Fruit fly (Drosophila melanogaster): ENCODE measurements around the gene Idgf1.

Idgf1 gene

DNA sequence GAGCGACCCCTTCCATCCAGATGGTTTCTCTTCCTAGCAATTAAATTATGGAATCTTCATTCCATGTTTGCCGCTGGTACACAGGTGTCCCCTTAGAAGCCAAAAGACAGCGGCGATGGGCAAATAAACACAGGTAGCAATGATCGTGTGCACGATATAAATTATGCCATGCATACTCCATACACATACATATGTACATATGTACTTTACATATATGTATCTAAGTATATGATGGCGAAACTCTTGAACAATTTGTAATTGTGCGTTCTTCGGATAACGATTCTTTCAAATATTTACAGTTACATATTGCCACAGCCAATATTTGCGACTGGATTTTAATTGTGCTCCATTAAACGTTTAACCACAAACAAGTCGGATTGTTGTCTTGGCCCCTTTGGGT is 31.4 kb downstream of the Idgf1 start (continued):
- TF ChIP-seq Med (GFP tag) = peak; percentile 85
- no peak for TF ChIP-seq usp (GFP tag; optimal IDR thresholded peaks at IDR 0.05)
- TF ChIP-seq CG15479 (GFP tag; optimal IDR thresholded peaks at IDR 0.05) = peak; percentile 26
- TF ChIP-seq CG17385 (GFP tag; optimal IDR thresholded peaks at IDR 0.05) = peak; percentile 38
- TF ChIP-seq CG18619 (GFP tag; optimal IDR thresholded peaks at IDR 0.05) = peak; percentile 27
- TF ChIP-seq sima (GFP tag; optimal IDR thresholded peaks at IDR 0.05) = no peak
- TF ChIP-seq zfh1 (GFP tag; IDR thresholded peaks at IDR 0.05) = peak; percentile 49; the same call in 2 of the 3 replicates
- peak; percentile 31 for TF ChIP-seq Camta (GFP tag; optimal IDR thresholded peaks at IDR 0.05)
- TF ChIP-seq sc (optimal IDR thresholded peaks at IDR 0.05) = no peak
- peak; percentile 48 for TF ChIP-seq sc (GFP tag; optimal IDR thresholded peaks at IDR 0.05)
- peak; percentile 2 for TF ChIP-seq NfI (GFP tag; optimal IDR thresholded peaks at IDR 0.05)
- peak; percentile 49 for TF ChIP-seq Lhr (GFP tag; optimal IDR thresholded peaks at IDR 0.05)
- peak; percentile 53 for TF ChIP-seq CG17568 (GFP tag; optimal IDR thresholded peaks at IDR 0.05)
- TF ChIP-seq ranshi (GFP tag; IDR thresholded peaks at IDR 0.05) = no peak
- TF ChIP-seq CG13123 (GFP tag; optimal IDR thresholded peaks at IDR 0.05) = no peak
- TF ChIP-seq CG10654 (GFP tag; optimal IDR thresholded peaks at IDR 0.05) = no peak
- peak; percentile 24 for TF ChIP-seq CG7556 (GFP tag; optimal IDR thresholded peaks at IDR 0.05)
- TF ChIP-seq CG33213 (GFP tag; optimal IDR thresholded peaks at IDR 0.05) = peak; percentile 16
- TF ChIP-seq CG5180 (GFP tag; optimal IDR thresholded peaks at IDR 0.05) = no peak
- TF ChIP-seq bowl (GFP tag; IDR thresholded peaks at IDR 0.05) = no peak
- TF ChIP-seq otp (GFP tag; IDR thresholded peaks at IDR 0.05) = peak; percentile 55; the same call in 1 of the 3 replicates
- no peak for TF ChIP-seq lbe (GFP tag; optimal IDR thresholded peaks at IDR 0.05)
- TF ChIP-seq hbn (GFP tag; IDR thresholded peaks at IDR 0.05; ENCODE audit: partially characterized antibody) = no peak
- TF ChIP-seq E2f2 (GFP tag; IDR thresholded peaks at IDR 0.05) = no peak
- TF ChIP-seq ac (GFP tag; optimal IDR thresholded peaks at IDR 0.05) = peak; percentile 74
- no peak for TF ChIP-seq Max (GFP tag; optimal IDR thresholded peaks at IDR 0.05)
- no peak for TF ChIP-seq Spps (tag; optimal IDR thresholded peaks at IDR 0.05)
- TF ChIP-seq CG16863 (GFP tag; optimal IDR thresholded peaks at IDR 0.05) = no peak
- no peak for TF ChIP-seq dpn (GFP tag; optimal IDR thresholded peaks at IDR 0.05)
- TF ChIP-seq Dek (tag; optimal IDR thresholded peaks at IDR 0.05) = no peak
- no peak for TF ChIP-seq tap (tag; optimal IDR thresholded peaks at IDR 0.05)
- no peak for TF ChIP-seq CG16779 (GFP tag; IDR thresholded peaks at IDR 0.05)
- no peak for TF ChIP-seq TFAM (GFP tag; optimal IDR thresholded peaks at IDR 0.05)
- no peak for TF ChIP-seq CG12299 (tag; optimal IDR thresholded peaks at IDR 0.05)
- no peak for TF ChIP-seq CG11456 (GFP tag; IDR thresholded peaks at IDR 0.05)
- TF ChIP-seq CG3407 (GFP tag; optimal IDR thresholded peaks at IDR 0.05) = peak; percentile 52
- TF ChIP-seq CG7372 (GFP tag; IDR thresholded peaks at IDR 0.05) = no peak
- TF ChIP-seq dmrt99B (tag; optimal IDR thresholded peaks at IDR 0.05) = peak; percentile 32
- TF ChIP-seq Sry-β (GFP tag; optimal IDR thresholded peaks at IDR 0.05) = peak; percentile 18
- TF ChIP-seq wdn (GFP tag; IDR thresholded peaks at IDR 0.05) = no peak
- TF ChIP-seq Usf (GFP tag; optimal IDR thresholded peaks at IDR 0.05) = no peak
- TF ChIP-seq MTF-1 (GFP tag; optimal IDR thresholded peaks at IDR 0.05; ENCODE audit: borderline replicate concordance) = peak; percentile 37
- TF ChIP-seq CG15073 (GFP tag; optimal IDR thresholded peaks at IDR 0.05) = no peak
- peak; percentile 31 for TF ChIP-seq CG7745 (tag; optimal IDR thresholded peaks at IDR 0.05)
- TF ChIP-seq zf30C (GFP tag; optimal IDR thresholded peaks at IDR 0.05) = no peak
- TF ChIP-seq CG7839 (tag; optimal IDR thresholded peaks at IDR 0.05) = peak; percentile 18
- peak; percentile 46 for TF ChIP-seq CG11504 (tag; optimal IDR thresholded peaks at IDR 0.05)
- TF ChIP-seq CG4424 (GFP tag; optimal IDR thresholded peaks at IDR 0.05) = peak; percentile 19
- peak; percentile 12 for TF ChIP-seq Hmr (GFP tag; optimal IDR thresholded peaks at IDR 0.05)
- no peak for TF ChIP-seq dati (GFP tag; IDR thresholded peaks at IDR 0.05)
- TF ChIP-seq Dref (GFP tag; IDR thresholded peaks at IDR 0.05) = no peak
- TF ChIP-seq lilli (GFP tag; optimal IDR thresholded peaks at IDR 0.05) = no peak
